Worm (Caenorhabditis elegans) whole organism, L4 larva: Measurements from ENCODE around the gene T24C12.1.

ENCODE experiments used
- Y48G9A.11 ChIP-seq: fragments of 200-800 bp; sonication (Bioruptor generic); IDR thresholded peaks from 2 replicates; pipeline ENCODE4 v1.3.6; 2022; ENCODE audit warnings: missing genetic modification reagents, missing genetic modification characterization, missing compliant biosample characterization
- ceh-82 ChIP-seq: sonication (generic microtip); optimal IDR thresholded peaks from 2 replicates; lab custom pipeline; 2017; ENCODE audit warnings: missing biosample characterization, missing genetic modification characterization
- ces-1 ChIP-seq: fragments of 150-350 bp; sonication (generic microtip); optimal IDR thresholded peaks from 4 replicates; lab custom pipeline; 2014; ENCODE audit warnings: missing biosample characterization, missing genetic modification reagents, missing genetic modification characterization
- jun-1 ChIP-seq: fragments of 150-350 bp; optimal IDR thresholded peaks from 2 replicates; lab custom pipeline; 2014; ENCODE audit warnings: missing biosample characterization, missing genetic modification reagents, missing genetic modification characterization
- skn-1 ChIP-seq: fragments of 150-350 bp; optimal IDR thresholded peaks from 2 replicates; lab custom pipeline; 2014; ENCODE audit warnings: missing biosample characterization, missing genetic modification characterization
- zag-1 ChIP-seq: fragments of 150-350 bp; optimal IDR thresholded peaks from 2 replicates; lab custom pipeline; 2014; ENCODE audit warnings: missing biosample characterization, missing genetic modification characterization

- TF ChIP-seq jun-1, result no peak
- TF ChIP-seq ceh-82 (tag; lab: Kevin White, UChicago), result no peak
- no peak for TF ChIP-seq Y48G9A.11 (GFP tag; lab: Robert Waterston, UW)
- no peak for TF ChIP-seq skn-1
- no peak for TF ChIP-seq zag-1
- no peak for TF ChIP-seq ces-1
Measured at ce11 chrX:2246908-2247307, 47.7 kb downstream of the T24C12.1 start, which contains the start of gene AH9.1.
